Fruit fly (Drosophila melanogaster) whole organism, adult: ENCODE data around the gene unc-13.

ENCODE experiments used
- CG11617 ChIP-seq: fragments of 200-800 bp; sonication (Bioruptor generic); optimal IDR thresholded peaks from 2 replicates; lab custom pipeline; 2017; ENCODE audit warnings: mild to moderate bottlenecking, missing biosample characterization, missing genetic modification reagents, missing genetic modification characterization
- CG12768 ChIP-seq: fragments of 200-800 bp; sonication (Bioruptor generic); optimal IDR thresholded peaks from 2 replicates; lab custom pipeline; 2017; ENCODE audit warnings: missing biosample characterization, missing genetic modification characterization, mild to moderate bottlenecking, moderate library complexity, missing genetic modification reagents
- CG14711 ChIP-seq: fragments of 200-800 bp; sonication (Bioruptor generic); optimal IDR thresholded peaks from 2 replicates; lab custom pipeline; 2018; ENCODE audit warnings: missing biosample characterization, mild to moderate bottlenecking, missing genetic modification characterization, moderate library complexity
- CG1620 ChIP-seq: fragments of 200-800 bp; sonication (Bioruptor generic); optimal IDR thresholded peaks from 2 replicates; lab custom pipeline; 2016; ENCODE audit warnings: missing biosample characterization, missing genetic modification characterization
- CG33017 ChIP-seq: fragments of 200-800 bp; sonication (Bioruptor generic); optimal IDR thresholded peaks from 2 replicates; lab custom pipeline; 2018; ENCODE audit warnings: missing biosample characterization, mild to moderate bottlenecking, missing genetic modification characterization, moderate library complexity
- CG5204 ChIP-seq: fragments of 200-800 bp; sonication (Bioruptor generic); optimal IDR thresholded peaks from 2 replicates; lab custom pipeline; 2016; ENCODE audit warnings: missing biosample characterization, missing genetic modification characterization
- CG7045 ChIP-seq: fragments of 200-800 bp; sonication (Bioruptor generic); optimal IDR thresholded peaks from 2 replicates; lab custom pipeline; 2017; ENCODE audit warnings: missing biosample characterization, mild to moderate bottlenecking, missing genetic modification characterization
- CG7101 ChIP-seq: fragments of 200-800 bp; sonication (Bioruptor generic); optimal IDR thresholded peaks from 2 replicates; lab custom pipeline; 2018; ENCODE audit warnings: missing biosample characterization, mild to moderate bottlenecking, missing genetic modification characterization, moderate library complexity
- Clk ChIP-seq: fragments of 200-800 bp; sonication (Bioruptor generic); optimal IDR thresholded peaks from 2 replicates; lab custom pipeline; 2017; ENCODE audit warnings: missing biosample characterization, missing genetic modification characterization
- Crg-1 ChIP-seq: fragments of 200-800 bp; sonication (Bioruptor generic); optimal IDR thresholded peaks from 2 replicates; lab custom pipeline; 2016; ENCODE audit warnings: missing biosample characterization, missing genetic modification characterization
- Hr96 ChIP-seq: fragments of 200-800 bp; sonication (Bioruptor generic); optimal IDR thresholded peaks from 2 replicates; lab custom pipeline; 2016; ENCODE audit warnings: missing biosample characterization, missing genetic modification characterization
- Mnt ChIP-seq: fragments of 200-800 bp; sonication (Bioruptor generic); optimal IDR thresholded peaks from 2 replicates; lab custom pipeline; 2016; ENCODE audit warnings: missing biosample characterization, mild to moderate bottlenecking, missing genetic modification characterization
- bab1 ChIP-seq: fragments of 200-800 bp; sonication (Bioruptor generic); optimal IDR thresholded peaks from 3 replicates; lab custom pipeline; 2019; ENCODE audit warnings: missing biosample characterization, mild to moderate bottlenecking, missing genetic modification characterization, moderate library complexity
- cic ChIP-seq: fragments of 200-800 bp; sonication (Bioruptor generic); optimal IDR thresholded peaks from 2 replicates; lab custom pipeline; 2017; ENCODE audit warnings: missing biosample characterization, mild to moderate bottlenecking, missing genetic modification characterization, moderate library complexity
- cnc ChIP-seq, 2 experiments: fragments of >200 bp; optimal IDR thresholded peaks; 2 replicates each; lab custom pipeline; 2017
- kay ChIP-seq: fragments of 200-800 bp; sonication (Bioruptor generic); peaks from one replicate; lab custom pipeline; 2016; ENCODE audit warnings: missing biosample characterization, missing genetic modification characterization, borderline replicate concordance
- ovo ChIP-seq: fragments of 200-800 bp; sonication (Bioruptor generic); optimal IDR thresholded peaks from 2 replicates; lab custom pipeline; 2016; ENCODE audit warnings: missing biosample characterization, missing genetic modification characterization
- pad ChIP-seq: fragments of 200-800 bp; sonication (Bioruptor generic); optimal IDR thresholded peaks from 3 replicates; lab custom pipeline; 2017; ENCODE audit warnings: missing biosample characterization, missing genetic modification characterization, mild to moderate bottlenecking, moderate library complexity, missing genetic modification reagents
- tj ChIP-seq: fragments of 200-800 bp; sonication (Bioruptor generic); optimal IDR thresholded peaks from 3 replicates; lab custom pipeline; 2017; ENCODE audit warnings: missing biosample characterization, mild to moderate bottlenecking, missing genetic modification characterization, moderate library complexity
- toe ChIP-seq: fragments of 200-800 bp; sonication (Bioruptor generic); optimal IDR thresholded peaks from 2 replicates; lab custom pipeline; 2016; ENCODE audit warnings: missing biosample characterization, missing genetic modification characterization

unc-13 gene

DNA sequence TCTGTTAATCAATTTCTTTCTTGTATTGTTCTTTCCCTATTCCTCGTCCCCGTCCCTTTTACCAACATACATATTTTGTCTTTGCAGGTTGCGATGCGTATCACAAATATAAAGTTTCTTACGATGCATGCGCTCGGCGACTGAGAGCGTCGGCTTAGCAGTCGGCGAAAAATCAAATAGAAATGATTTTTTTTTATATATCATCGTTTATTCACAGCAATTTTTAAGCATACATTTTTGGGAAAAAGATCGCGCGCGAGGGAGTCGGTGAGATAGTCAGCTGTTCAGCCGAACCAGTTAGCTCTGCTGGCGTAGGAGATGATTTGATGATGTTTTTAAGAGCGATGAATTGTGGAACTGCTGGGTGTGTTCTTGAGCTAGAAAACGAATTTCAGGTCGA is 58.8 kb downstream of the unc-13 start:
- TF ChIP-seq CG33017 (tag; lab: Kevin White, UChicago) (no peak), kay (GFP tag; lab: Kevin White, UChicago) (peak; percentile 66), pad (GFP tag; lab: Kevin White, UChicago) (no peak)

DNA sequence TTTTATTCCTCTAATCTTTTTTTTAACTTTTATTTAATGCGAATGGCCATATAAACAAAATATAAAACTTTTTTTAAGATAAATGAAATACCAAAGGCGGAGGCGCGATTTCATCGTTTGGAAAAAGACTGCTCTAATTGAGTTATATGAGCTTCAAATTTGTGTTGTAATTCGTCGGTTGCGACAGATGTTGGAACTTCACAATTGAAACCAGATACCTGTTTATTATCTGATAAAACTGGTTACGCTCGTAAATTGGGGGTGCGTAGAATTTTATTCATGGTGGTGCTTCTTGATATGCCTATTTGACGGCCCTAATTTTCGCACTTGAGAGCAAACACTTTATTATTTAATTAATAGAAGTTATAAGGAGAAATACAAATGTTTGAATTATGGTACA is 59.8 kb downstream of the unc-13 start:
- TF ChIP-seq Crg-1, result no peak
- TF ChIP-seq toe, result no peak
- no peak for TF ChIP-seq CG11617 (GFP tag; lab: Kevin White, UChicago)
- TF ChIP-seq CG7101 (tag; lab: Kevin White, UChicago), result no peak
- no peak for TF ChIP-seq bab1 (GFP tag; lab: Kevin White, UChicago)
- TF ChIP-seq cic (GFP tag; lab: Kevin White, UChicago), result no peak
- no peak for TF ChIP-seq CG14711
- TF ChIP-seq ovo (GFP tag; lab: Kevin White, UChicago), result no peak
- TF ChIP-seq CG12768, result no peak
- no peak for TF ChIP-seq CG5204

DNA sequence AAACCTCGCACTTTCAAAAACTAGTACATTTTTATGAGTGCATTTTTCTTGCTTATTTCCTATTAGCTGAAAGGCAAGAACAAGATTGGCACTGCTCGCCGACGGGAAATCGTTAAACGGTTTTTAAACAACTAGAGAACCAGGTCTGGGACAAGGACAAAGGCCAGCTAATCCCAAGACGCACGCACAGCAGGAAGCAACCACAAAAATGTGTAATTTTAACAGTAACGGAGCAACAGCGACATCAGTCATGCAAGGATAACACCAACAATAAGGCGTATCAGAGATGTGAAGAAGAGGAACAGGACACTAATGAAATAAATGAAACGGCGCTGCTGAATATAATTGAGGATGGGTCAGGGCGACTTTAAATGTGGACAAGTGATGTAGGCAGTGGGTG is 61.0 kb downstream of the unc-13 start:
- no peak for TF ChIP-seq cic (GFP tag; lab: Kevin White, UChicago)

DNA sequence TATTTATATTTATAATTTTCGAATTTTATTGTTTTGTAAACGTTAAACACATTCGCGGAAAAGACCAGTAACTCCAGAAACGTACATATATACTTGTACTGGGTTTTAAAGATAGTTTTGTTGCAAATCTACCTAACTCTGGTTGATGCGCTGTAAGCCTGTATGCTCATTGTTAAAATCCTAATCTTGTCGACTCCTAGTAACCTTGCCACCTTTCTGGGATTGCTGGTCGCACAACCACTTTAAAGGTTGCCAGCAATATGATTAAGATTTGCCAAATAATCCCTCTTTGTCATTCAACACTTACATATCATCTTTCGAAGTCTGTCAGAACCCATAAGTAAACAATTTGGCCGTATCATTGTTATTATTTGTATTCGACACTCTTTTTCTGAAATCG is 66.0 kb downstream of the unc-13 start:
- TF ChIP-seq CG7101 (tag; lab: Kevin White, UChicago) (no peak), CG33017 (tag; lab: Kevin White, UChicago) (no peak), CG1620 (no peak), kay (GFP tag; lab: Kevin White, UChicago) (no peak)

DNA sequence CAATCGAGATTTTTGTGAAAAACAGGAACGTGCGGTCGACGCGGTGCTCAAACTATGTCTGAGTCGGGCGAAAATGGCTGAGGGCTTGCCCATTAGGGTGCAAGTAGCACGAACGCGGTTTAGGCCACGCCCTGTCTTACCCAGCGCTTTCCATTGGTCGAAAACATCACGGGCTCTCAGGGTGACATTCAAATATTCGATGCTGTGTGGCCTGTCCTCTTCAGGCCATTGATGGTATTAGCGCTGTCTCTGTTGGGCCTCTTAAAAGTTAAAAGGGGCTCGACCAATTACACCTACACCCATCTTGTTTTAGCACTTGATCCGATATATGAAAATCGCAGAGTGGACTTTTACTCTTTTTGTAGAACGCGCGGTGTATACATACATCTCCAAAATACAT is 67.7 kb downstream of the unc-13 start, which contains the start of gene fd102C:
Gene fd102C (minus strand): TSS at position 62 of the 400 bp plus-strand sequence.
- TF ChIP-seq Clk (GFP tag; lab: Kevin White, UChicago), result no peak
- no peak for TF ChIP-seq tj (GFP tag; lab: Kevin White, UChicago)
- no peak for TF ChIP-seq CG5204
- TF ChIP-seq CG14711, result no peak
- TF ChIP-seq CG12768, result no peak
- TF ChIP-seq cnc (optimal IDR thresholded peaks at IDR 0.05; lab: Kevin White, UChicago), result no peak
- TF ChIP-seq CG33017 (tag; lab: Kevin White, UChicago), result no peak
- no peak for TF ChIP-seq CG11617 (GFP tag; lab: Kevin White, UChicago)
- no peak for TF ChIP-seq CG7045 (GFP tag; lab: Kevin White, UChicago)
- TF ChIP-seq cic (GFP tag; lab: Kevin White, UChicago), result no peak
- no peak for TF ChIP-seq CG7101 (tag; lab: Kevin White, UChicago)
- no peak for TF ChIP-seq pad (GFP tag; lab: Kevin White, UChicago)
- no peak for TF ChIP-seq CG1620
- no peak for TF ChIP-seq ovo (GFP tag; lab: Kevin White, UChicago)
- TF ChIP-seq bab1 (GFP tag; lab: Kevin White, UChicago), result no peak
- TF ChIP-seq kay (GFP tag; lab: Kevin White, UChicago), result no peak
- no peak for TF ChIP-seq Mnt (GFP tag; lab: Kevin White, UChicago)
- TF ChIP-seq toe, result no peak
- TF ChIP-seq Crg-1, result no peak
- TF ChIP-seq Hr96 (GFP tag; lab: Kevin White, UChicago), result no peak

DNA sequence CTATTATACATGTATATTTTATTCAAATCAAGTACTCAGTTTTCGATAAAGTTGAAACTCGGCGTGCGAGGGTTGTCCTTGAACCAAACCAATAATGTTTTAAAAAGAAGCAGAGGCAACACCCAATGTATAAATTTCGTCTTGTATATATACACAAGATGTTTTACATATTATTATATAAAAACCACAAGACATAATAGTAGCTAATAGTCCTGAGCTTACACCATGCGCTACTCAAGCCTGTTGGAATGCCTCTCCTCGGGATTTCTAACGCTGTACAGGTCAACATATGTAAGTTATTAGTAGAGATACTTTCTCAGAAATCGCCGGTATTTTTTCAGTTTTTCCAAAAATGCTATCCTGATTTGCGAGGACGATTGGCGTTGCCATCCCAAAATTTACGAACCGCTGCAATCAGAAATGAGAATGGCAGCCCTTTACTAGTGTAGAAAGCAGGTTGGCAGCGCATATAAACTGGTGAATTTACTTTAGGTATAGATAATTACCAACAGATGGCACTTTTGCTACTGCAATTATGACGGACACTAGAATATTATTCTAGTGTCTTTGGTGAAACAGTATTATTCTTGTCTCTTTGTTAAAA is 76.5 kb downstream of the unc-13 start:
- TF ChIP-seq CG11617 (GFP tag; lab: Kevin White, UChicago), result no peak
- no peak for TF ChIP-seq pad (GFP tag; lab: Kevin White, UChicago)
- TF ChIP-seq toe, result no peak
- TF ChIP-seq CG5204, result no peak
- no peak for TF ChIP-seq Mnt (GFP tag; lab: Kevin White, UChicago)

DNA sequence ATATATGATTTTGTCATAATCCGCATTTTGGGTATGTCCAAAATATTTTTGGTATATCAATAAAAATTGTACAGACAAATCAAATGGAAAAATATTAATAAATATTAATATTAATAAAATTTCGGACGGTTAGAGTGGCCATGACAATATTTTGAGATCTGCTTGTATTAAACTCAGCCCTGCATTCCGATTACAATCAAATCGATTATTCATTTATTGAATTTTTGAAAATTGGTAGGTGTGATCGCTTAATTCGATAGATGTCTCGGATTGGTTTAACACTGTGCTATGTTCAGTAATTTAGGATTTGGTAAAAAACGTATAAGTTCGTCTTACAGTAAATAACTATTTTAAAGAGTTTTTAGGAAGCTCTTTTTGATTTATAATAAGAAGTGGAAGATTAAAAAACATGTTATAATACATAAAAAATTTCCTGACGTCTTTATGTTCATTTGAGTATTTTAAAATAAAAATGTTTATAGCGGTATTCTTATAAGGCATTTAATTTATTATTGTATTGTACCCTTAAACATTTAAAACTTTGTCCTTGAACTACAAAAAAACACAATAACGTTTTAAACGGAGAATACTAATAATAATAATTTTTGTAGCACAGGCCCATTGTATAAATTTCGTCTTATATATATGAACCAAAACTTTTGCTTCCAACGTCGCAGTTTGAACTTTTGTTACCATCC is 77.1 kb downstream of the unc-13 start:
- no peak for TF ChIP-seq kay (GFP tag; lab: Kevin White, UChicago)
- TF ChIP-seq pad (GFP tag; lab: Kevin White, UChicago), result no peak
- no peak for TF ChIP-seq tj (GFP tag; lab: Kevin White, UChicago)
- TF ChIP-seq ovo (GFP tag; lab: Kevin White, UChicago), result no peak
- TF ChIP-seq bab1 (GFP tag; lab: Kevin White, UChicago), result no peak
- no peak for TF ChIP-seq CG14711
- TF ChIP-seq cic (GFP tag; lab: Kevin White, UChicago), result no peak
- no peak for TF ChIP-seq Crg-1
- TF ChIP-seq CG5204, result no peak
- TF ChIP-seq CG12768, result no peak
- TF ChIP-seq Hr96 (GFP tag; lab: Kevin White, UChicago), result no peak
- TF ChIP-seq CG1620, result no peak
- no peak for TF ChIP-seq CG33017 (tag; lab: Kevin White, UChicago)
